Worm (Caenorhabditis elegans): Measurements from ENCODE around the gene C05D11.1.

ce11 chrIII:6390644-6391043 is 45.8 kb upstream of the C05D11.1 start, which contains the start of gene smrc-1:
- TF ChIP-seq ama-1 (optimal IDR thresholded peaks at IDR 0.05) (no peak), ceh-28 (tag; optimal IDR thresholded peaks at IDR 0.05) (no peak), R02D3.7 (tag; optimal IDR thresholded peaks at IDR 0.05) (no peak), snpc-4 (tag; optimal IDR thresholded peaks at IDR 0.05) (no peak), nhr-10 (tag; optimal IDR thresholded peaks at IDR 0.05) (no peak), nhr-237 (tag; optimal IDR thresholded peaks at IDR 0.05) (no peak), sdz-12 (GFP tag; optimal IDR thresholded peaks at IDR 0.05) (no peak)

Measured in whole organism, L4 larva.